Worm (Caenorhabditis elegans) whole organism, L4 larva: ENCODE measurements around the gene usp-50.
A peak's percentile ranks its signal among the peaks of the same experiment; 100 is the strongest.

Experiments
- F49E8.2 ChIP-seq: sonication (generic microtip); optimal IDR thresholded peaks from 2 replicates; lab custom pipeline; 2016; ENCODE audit warnings: missing compliant biosample characterization, mild to moderate bottlenecking, missing genetic modification characterization, borderline replicate concordance
- T20F7.1 ChIP-seq: fragments of 200-800 bp; sonication (Bioruptor generic); optimal IDR thresholded peaks from 2 replicates; lab custom pipeline; 2018; ENCODE audit warnings: mild to moderate bottlenecking, missing genetic modification characterization, missing compliant biosample characterization
- Y48G9A.11 ChIP-seq: fragments of 200-800 bp; sonication (Bioruptor generic); IDR thresholded peaks from 2 replicates; pipeline ENCODE4 v1.3.6; 2022; ENCODE audit warnings: missing genetic modification reagents, missing genetic modification characterization, missing compliant biosample characterization
- ZK337.2 ChIP-seq: fragments of 200-800 bp; sonication (Bioruptor generic); IDR thresholded peaks from 2 replicates; pipeline ENCODE4 v1.3.6; 2022; ENCODE audit warnings: missing genetic modification reagents, missing genetic modification characterization, missing compliant biosample characterization
- aha-1 ChIP-seq: fragments of 150-350 bp; peaks from one replicate; lab custom pipeline; 2014; ENCODE audit warnings: missing biosample characterization, missing genetic modification characterization
- ceh-44 ChIP-seq: fragments of 200-800 bp; sonication (Bioruptor generic); IDR thresholded peaks from 2 replicates; pipeline ENCODE4 v1.3.6; 2022; ENCODE audit warnings: missing genetic modification reagents, missing genetic modification characterization, missing compliant biosample characterization
- ceh-62 ChIP-seq: sonication (generic microtip); optimal IDR thresholded peaks from 2 replicates; lab custom pipeline; 2017; ENCODE audit warnings: missing biosample characterization, missing genetic modification characterization
- ceh-82 ChIP-seq: sonication (generic microtip); optimal IDR thresholded peaks from 2 replicates; lab custom pipeline; 2017; ENCODE audit warnings: missing biosample characterization, missing genetic modification characterization
- ctbp-1 ChIP-seq: fragments of 200-800 bp; sonication (Bioruptor generic); IDR thresholded peaks from 2 replicates; pipeline ENCODE4 v1.3.6; 2022; ENCODE audit warnings: missing genetic modification reagents, missing genetic modification characterization, missing compliant biosample characterization
- daf-16 ChIP-seq, 3 experiments: sonication (generic microtip); optimal IDR thresholded peaks; 2 replicates each; lab custom pipeline; 2016 to 2017; ENCODE audit warnings: missing genetic modification characterization in 3 of 3, missing genetic modification reagents in 3 of 3, mild to moderate bottlenecking in 2 of 3, missing compliant biosample characterization in 2 of 3, missing biosample characterization in 1 of 3, moderate library complexity in 1 of 3
- daf-19 ChIP-seq: fragments of 200-800 bp; sonication (Bioruptor generic); conservative IDR thresholded peaks from 2 replicates; pipeline ENCODE4 v1.3.6; 2022; ENCODE audit warnings: missing genetic modification characterization, missing compliant biosample characterization
- dmd-6 ChIP-seq: fragments of 200-800 bp; sonication (Bioruptor generic); IDR thresholded peaks from 2 replicates; pipeline ENCODE4 v1.3.6; 2022; ENCODE audit warnings: missing genetic modification reagents, missing genetic modification characterization, missing compliant biosample characterization
- dmd-8 ChIP-seq: fragments of 200-800 bp; sonication (Bioruptor generic); IDR thresholded peaks from 2 replicates; pipeline ENCODE4 v1.3.6; 2022; ENCODE audit warnings: missing genetic modification characterization, missing compliant biosample characterization
- dmd-9 ChIP-seq: fragments of 200-800 bp; sonication (Bioruptor generic); IDR thresholded peaks from 2 replicates; pipeline ENCODE4 v1.3.6; 2022; ENCODE audit warnings: missing genetic modification reagents, missing genetic modification characterization, missing compliant biosample characterization
- dpl-1 ChIP-seq: fragments of 150-350 bp; optimal IDR thresholded peaks from 2 replicates; lab custom pipeline; 2014; ENCODE audit warnings: missing biosample characterization, missing genetic modification reagents, missing genetic modification characterization
- dve-1 ChIP-seq: sonication (generic microtip); optimal IDR thresholded peaks from 2 replicates; lab custom pipeline; 2017; ENCODE audit warnings: antibody characterized with exemption, mild to moderate bottlenecking, missing genetic modification characterization, missing compliant biosample characterization; ENCODE audit not compliant: insufficient read depth
- egl-27 ChIP-seq: sonication (generic microtip); optimal IDR thresholded peaks from 3 replicates; lab custom pipeline; 2017; ENCODE audit warnings: missing biosample characterization, missing genetic modification reagents, missing genetic modification characterization
- egl-43 ChIP-seq: fragments of 200-800 bp; sonication (Bioruptor generic); IDR thresholded peaks from 2 replicates; pipeline ENCODE4 v1.3.6; 2022; ENCODE audit warnings: missing genetic modification reagents, missing genetic modification characterization, missing compliant biosample characterization
- gei-8 ChIP-seq: fragments of 200-800 bp; sonication (Bioruptor generic); optimal IDR thresholded peaks from 2 replicates; lab custom pipeline; 2018; ENCODE audit warnings: mild to moderate bottlenecking, missing genetic modification characterization, missing compliant biosample characterization
- hlh-11 ChIP-seq: fragments of 200-800 bp; sonication (Bioruptor generic); optimal IDR thresholded peaks from 2 replicates; lab custom pipeline; 2018; ENCODE audit warnings: mild to moderate bottlenecking, missing genetic modification characterization, missing compliant biosample characterization
- hlh-30 ChIP-seq: sonication (generic microtip); optimal IDR thresholded peaks from 2 replicates; lab custom pipeline; 2017; ENCODE audit warnings: antibody characterized with exemption, mild to moderate bottlenecking, missing genetic modification characterization, missing compliant biosample characterization; ENCODE audit not compliant: insufficient read depth
- lin-13 ChIP-seq: fragments of 150-350 bp; optimal IDR thresholded peaks from 2 replicates; lab custom pipeline; 2014; ENCODE audit warnings: missing biosample characterization, missing genetic modification reagents, missing genetic modification characterization
- lin-38 ChIP-seq: fragments of 200-800 bp; sonication (Bioruptor generic); IDR thresholded peaks from 2 replicates; pipeline ENCODE4 v1.3.6; 2022; ENCODE audit warnings: missing genetic modification reagents, missing genetic modification characterization, missing compliant biosample characterization
- lin-39 ChIP-seq: fragments of 150-350 bp; optimal IDR thresholded peaks from 2 replicates; lab custom pipeline; 2014; ENCODE audit warnings: missing biosample characterization, missing genetic modification reagents, missing genetic modification characterization
- lsy-2 ChIP-seq, 2 experiments: fragments of 150-350 bp in 1 of 2; sonication (generic microtip) in 1 of 2; optimal IDR thresholded peaks; 2 replicates each; lab custom pipeline; 2014 to 2017; ENCODE audit warnings: missing biosample characterization in 2 of 2, missing genetic modification characterization in 2 of 2
- madf-9 ChIP-seq: fragments of 200-800 bp; sonication (Bioruptor generic); conservative IDR thresholded peaks from 2 replicates; pipeline ENCODE4 v1.3.6; 2022; ENCODE audit warnings: missing genetic modification reagents, missing genetic modification characterization, missing compliant biosample characterization
- mdt-29 ChIP-seq: fragments of 200-800 bp; sonication (Bioruptor generic); IDR thresholded peaks from 2 replicates; pipeline ENCODE4 v1.3.6; 2022; ENCODE audit warnings: missing genetic modification reagents, missing genetic modification characterization, missing compliant biosample characterization
- mep-1 ChIP-seq: fragments of 150-350 bp; sonication (generic microtip); optimal IDR thresholded peaks from 3 replicates; lab custom pipeline; 2014; ENCODE audit warnings: missing biosample characterization, missing genetic modification characterization
- mes-2 ChIP-seq: sonication (generic microtip); optimal IDR thresholded peaks from 2 replicates; lab custom pipeline; 2016; ENCODE audit warnings: missing genotype, mild to moderate bottlenecking, missing genetic modification characterization, missing compliant biosample characterization; ENCODE audit not compliant: poor library complexity, severe bottlenecking
- nhr-10 ChIP-seq: fragments of 150-350 bp; optimal IDR thresholded peaks from 2 replicates; lab custom pipeline; 2014; ENCODE audit warnings: missing biosample characterization, missing genetic modification characterization
- nhr-237 ChIP-seq: sonication (generic microtip); optimal IDR thresholded peaks from 2 replicates; lab custom pipeline; 2017; ENCODE audit warnings: missing biosample characterization, missing genetic modification characterization
- nhr-25 ChIP-seq: sonication (generic microtip); optimal IDR thresholded peaks from 2 replicates; lab custom pipeline; 2017; ENCODE audit warnings: missing genetic modification characterization, mild to moderate bottlenecking, missing compliant biosample characterization, antibody characterized with exemption, moderate library complexity, borderline replicate concordance; ENCODE audit not compliant: insufficient read depth
- nhr-28 ChIP-seq: fragments of 150-350 bp; optimal IDR thresholded peaks from 2 replicates; lab custom pipeline; 2014; ENCODE audit warnings: missing biosample characterization, missing genetic modification characterization
- nhr-42 ChIP-seq: fragments of 200-800 bp; sonication (Bioruptor generic); IDR thresholded peaks from 2 replicates; pipeline ENCODE4 v1.3.6; 2022; ENCODE audit warnings: missing genetic modification characterization, missing compliant biosample characterization
- nhr-48 ChIP-seq: sonication (generic microtip); optimal IDR thresholded peaks from 2 replicates; lab custom pipeline; 2016; ENCODE audit warnings: mild to moderate bottlenecking, missing genetic modification characterization, missing compliant biosample characterization
- nhr-6 ChIP-seq: fragments of 150-350 bp; optimal IDR thresholded peaks from 2 replicates; lab custom pipeline; 2014; ENCODE audit warnings: missing biosample characterization, missing genetic modification characterization
- nhr-77 ChIP-seq: fragments of 150-350 bp; optimal IDR thresholded peaks from 2 replicates; lab custom pipeline; 2014; ENCODE audit warnings: missing biosample characterization, missing genetic modification characterization
- pha-4 ChIP-seq, 2 experiments: fragments of 150-350 bp in 1 of 2; fragments of 200-800 bp in 1 of 2; sonication (Bioruptor generic) in 1 of 2; IDR thresholded peaks in 1 of 2; optimal IDR thresholded peaks in 1 of 2; 2 replicates each; pipeline versions ENCODE4 v1.3.6 to Lab custom; 2014 to 2022; ENCODE audit warnings: missing genetic modification characterization in 2 of 2, missing genetic modification reagents in 2 of 2, missing biosample characterization in 1 of 2, missing compliant biosample characterization in 1 of 2
- php-3 ChIP-seq: fragments of 200-800 bp; sonication (Bioruptor generic); IDR thresholded peaks from 2 replicates; pipeline ENCODE4 v1.3.6; 2022; ENCODE audit warnings: missing genetic modification reagents, missing genetic modification characterization, missing compliant biosample characterization
- pqm-1 ChIP-seq: sonication (generic microtip); optimal IDR thresholded peaks from 2 replicates; lab custom pipeline; 2017; ENCODE audit warnings: missing biosample characterization, missing genetic modification characterization
- saeg-2 ChIP-seq: fragments of 200-800 bp; sonication (Bioruptor generic); IDR thresholded peaks from 2 replicates; pipeline ENCODE4 v1.3.6; 2022; ENCODE audit warnings: missing genetic modification reagents, missing genetic modification characterization, missing compliant biosample characterization
- snpc-1.2 ChIP-seq: fragments of 200-800 bp; sonication (Bioruptor generic); IDR thresholded peaks from 2 replicates; pipeline ENCODE4 v1.3.6; 2022; ENCODE audit warnings: missing genetic modification reagents, missing genetic modification characterization, missing compliant biosample characterization
- tra-1 ChIP-seq: fragments of 200-800 bp; sonication (Bioruptor generic); IDR thresholded peaks from 2 replicates; pipeline ENCODE4 v1.3.6; 2022; ENCODE audit warnings: missing genetic modification reagents, missing genetic modification characterization, missing compliant biosample characterization
- unc-130 ChIP-seq: sonication (generic microtip); optimal IDR thresholded peaks from 2 replicates; lab custom pipeline; 2016; ENCODE audit warnings: missing genetic modification reagents, missing genetic modification characterization, missing compliant biosample characterization
- unc-62 ChIP-seq, 3 experiments: fragments of 150-350 bp in 1 of 3; sonication (generic microtip); optimal IDR thresholded peaks in 2 of 3; peaks in 1 of 3; 1 replicate in 1 of 3; 2 replicates in 2 of 3; lab custom pipeline; 2014 to 2017; ENCODE audit warnings: missing biosample characterization in 3 of 3, missing genetic modification characterization in 3 of 3, missing genetic modification reagents in 3 of 3, missing genotype in 1 of 3

Gene usp-50

ce11 chrV:17978207-17978606, 53.5 kb downstream of the usp-50 start:
- TF ChIP-seq nhr-77 (tag; lab: Kevin White, UChicago) (peak; percentile 18), egl-27 (tag; lab: Kevin White, UChicago) (no peak), dmd-8 (no peak), ctbp-1 (no peak), daf-16 (GFP tag; optimal IDR thresholded peaks at IDR 0.05; lab: Kevin White, UChicago) (no peak), daf-16 (tag; optimal IDR thresholded peaks at IDR 0.05; lab: Kevin White, UChicago) (peak; percentile 75), T20F7.1 (peak; percentile 12), nhr-237 (tag; lab: Kevin White, UChicago) (no peak), dve-1 (tag; lab: Kevin White, UChicago) (peak; percentile 35), php-3 (GFP tag; lab: Robert Waterston, UW) (peak; percentile 41; the same call in 1 of the 2 replicates), pha-4 (GFP tag; IDR thresholded peaks at IDR 0.05; lab: Robert Waterston, UW) (no peak), pha-4 (tag; optimal IDR thresholded peaks at IDR 0.05; lab: Kevin White, UChicago) (no peak), nhr-10 (tag; lab: Kevin White, UChicago) (no peak), hlh-30 (tag; lab: Kevin White, UChicago) (peak; percentile 24), lin-39 (tag; lab: Kevin White, UChicago) (no peak), F49E8.2 (no peak), nhr-28 (tag; lab: Kevin White, UChicago) (peak; percentile 50), gei-8 (no peak), hlh-11 (tag; lab: Kevin White, UChicago) (peak; percentile 62), dmd-6 (GFP tag; lab: Robert Waterston, UW) (peak; percentile 77), tra-1 (GFP tag; lab: Robert Waterston, UW) (peak; percentile 35; the same call in 1 of the 2 replicates), nhr-25 (tag; lab: Kevin White, UChicago) (no peak), pqm-1 (tag; lab: Kevin White, UChicago) (peak; percentile 64)

ce11 chrV:17979789-17980188, 55.1 kb downstream of the usp-50 start, which contains the start of gene snx-6:
Gene snx-6 (minus strand): TSS chrV:17980082.
- TF ChIP-seq egl-43 (GFP tag; lab: Robert Waterston, UW) = no peak
- TF ChIP-seq T20F7.1 = no peak
- TF ChIP-seq unc-130 = no peak
- TF ChIP-seq aha-1 = peak; percentile 36

ce11 chrV:17981732-17982131, 57.0 kb downstream of the usp-50 start:
- peak; percentile 39 for TF ChIP-seq dpl-1 (GFP tag; lab: Kevin White, UChicago)
- TF ChIP-seq dmd-9 (GFP tag; lab: Robert Waterston, UW) = 0 out of 2 replicates have a peak, but pooled peaks have one; percentile 14
- TF ChIP-seq dmd-6 (GFP tag; lab: Robert Waterston, UW) = no peak
- peak; percentile 24; the same call in 1 of the 2 replicates for TF ChIP-seq Y48G9A.11
- peak; percentile 11 for TF ChIP-seq nhr-28 (tag; lab: Kevin White, UChicago)
- no peak for TF ChIP-seq ceh-62
- peak; percentile 46; the same call in 1 of the 2 replicates for TF ChIP-seq lin-38 (GFP tag; lab: Robert Waterston, UW)
- TF ChIP-seq nhr-42 (GFP tag; lab: Robert Waterston, UW) = no peak
- no peak for TF ChIP-seq saeg-2
- TF ChIP-seq daf-19 = no peak
- TF ChIP-seq ctbp-1 = no peak
- no peak for TF ChIP-seq nhr-48 (tag; lab: Kevin White, UChicago)
- TF ChIP-seq aha-1 = no peak
- no peak for TF ChIP-seq ZK337.2 (GFP tag; lab: Robert Waterston, UW)
- peak; percentile 92 to 98 for TF ChIP-seq lsy-2 (tag; optimal IDR thresholded peaks at IDR 0.05; lab: Kevin White, UChicago)
- peak; percentile 16 for TF ChIP-seq mep-1
- peak; percentile 26 for TF ChIP-seq hlh-11 (tag; lab: Kevin White, UChicago)
- peak in 1 of 2 experiments; percentile 85 for TF ChIP-seq unc-62 (GFP tag; optimal IDR thresholded peaks at IDR 0.05 in 1 of 2; lab: Kevin White, UChicago)
- no peak for TF ChIP-seq unc-62 (tag; optimal IDR thresholded peaks at IDR 0.05; lab: Kevin White, UChicago)
- TF ChIP-seq lin-13 (GFP tag; lab: Kevin White, UChicago) = peak; percentile 36
- no peak for TF ChIP-seq ceh-44 (GFP tag; lab: Robert Waterston, UW)
- no peak for TF ChIP-seq mdt-29 (GFP tag; lab: Robert Waterston, UW)
- TF ChIP-seq dve-1 (tag; lab: Kevin White, UChicago) = peak; percentile 3
- peak; percentile 61 for TF ChIP-seq mes-2 (tag; lab: Kevin White, UChicago)
- 0 out of 2 replicates have a peak, but pooled peaks have one; percentile 33 for TF ChIP-seq madf-9
- TF ChIP-seq nhr-6 (tag; lab: Kevin White, UChicago) = peak; percentile 31
- no peak for TF ChIP-seq ceh-82 (tag; lab: Kevin White, UChicago)
- no peak for TF ChIP-seq snpc-1.2 (GFP tag; lab: Robert Waterston, UW)
